Worm (Caenorhabditis elegans) whole organism, L4/young adult: ENCODE data around the gene btbd-10.

Experiments
- W03F9.2 ChIP-seq: fragments of 150-350 bp; optimal IDR thresholded peaks from 2 replicates; lab custom pipeline; 2014; ENCODE audit warnings: missing biosample characterization, missing genetic modification characterization
- him-1 ChIP-seq: sonication (generic microtip); optimal IDR thresholded peaks from 2 replicates; lab custom pipeline; 2016; ENCODE audit warnings: missing genotype, missing genetic modification reagents, missing genetic modification characterization, missing compliant biosample characterization

DNA sequence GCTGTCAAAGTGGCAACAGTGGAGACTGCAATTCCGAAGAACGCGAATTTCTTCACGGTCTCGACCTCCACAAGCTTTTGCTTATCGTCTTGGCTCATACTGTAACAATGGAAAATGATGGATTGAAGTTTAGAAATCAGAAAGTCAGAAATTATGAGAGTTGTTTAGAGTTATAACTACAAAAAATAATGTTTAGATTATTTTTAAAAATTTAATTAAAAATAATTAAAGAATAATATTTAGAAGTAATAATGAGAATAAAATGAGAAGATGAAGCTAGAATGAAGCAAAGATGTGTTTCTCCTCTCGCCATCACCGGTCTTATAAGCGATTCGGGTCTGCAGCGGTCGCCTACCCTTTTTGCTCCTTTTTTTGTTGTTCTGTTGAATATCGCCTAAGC, 31.8 kb upstream of the btbd-10 start, which contains the start of gene col-73:
- TF ChIP-seq W03F9.2 (tag; lab: Kevin White, UChicago) (no peak), him-1 (no peak)
